Fruit fly (Drosophila melanogaster) whole organism, embryonic: ENCODE measurements around the gene Helz.

ENCODE experiments used
- BEAF-32 ChIP-seq: fragments of 200-800 bp; sonication (Bioruptor generic); optimal IDR thresholded peaks from 3 replicates; lab custom pipeline; 2017; ENCODE audit warnings: missing biosample characterization, missing genetic modification characterization, mild to moderate bottlenecking, moderate library complexity, missing genetic modification reagents
- CG1024 ChIP-seq: fragments of 200-800 bp; sonication (Bioruptor generic); IDR thresholded peaks from 2 replicates; pipeline ENCODE4 v1.3.6; 2022; ENCODE audit warnings: missing biosample characterization, missing genetic modification characterization
- CG11085 ChIP-seq: fragments of 200-800 bp; sonication (Bioruptor generic); IDR thresholded peaks from 2 replicates; pipeline ENCODE4 v1.3.6; 2022; ENCODE audit warnings: missing biosample characterization, missing genetic modification characterization
- CG11093 ChIP-seq: fragments of 200-800 bp; sonication (Bioruptor generic); IDR thresholded peaks from 3 replicates; pipeline ENCODE4 v1.3.6; 2022; ENCODE audit warnings: missing biosample characterization, missing genetic modification characterization
- CG11696 ChIP-seq: fragments of 200-800 bp; sonication (Bioruptor generic); IDR thresholded peaks from 2 replicates; pipeline ENCODE4 v1.3.6; 2022; ENCODE audit warnings: missing biosample characterization, missing genetic modification characterization
- CG12391 ChIP-seq: fragments of 200-800 bp; sonication (Bioruptor generic); optimal IDR thresholded peaks from 3 replicates; lab custom pipeline; 2018; ENCODE audit warnings: missing biosample characterization, mild to moderate bottlenecking, missing genetic modification characterization, moderate library complexity
- CG12744 ChIP-seq: fragments of 200-800 bp; sonication (Bioruptor generic); optimal IDR thresholded peaks from 2 replicates; lab custom pipeline; 2016; ENCODE audit warnings: missing biosample characterization, missing genetic modification characterization
- CG17328 ChIP-seq: fragments of 200-800 bp; sonication (Bioruptor generic); IDR thresholded peaks from 2 replicates; pipeline ENCODE4 v1.3.6; 2022; ENCODE audit warnings: missing biosample characterization, missing genetic modification characterization
- CG17359 ChIP-seq: fragments of 200-800 bp; sonication (Bioruptor generic); optimal IDR thresholded peaks from 3 replicates; lab custom pipeline; 2018; ENCODE audit warnings: missing biosample characterization, mild to moderate bottlenecking, missing genetic modification characterization, moderate library complexity
- CG17912 ChIP-seq: fragments of 200-800 bp; sonication (Bioruptor generic); optimal IDR thresholded peaks from 2 replicates; lab custom pipeline; 2018; ENCODE audit warnings: missing biosample characterization, mild to moderate bottlenecking, missing genetic modification characterization
- CG2199 ChIP-seq: fragments of 200-800 bp; sonication (Bioruptor generic); IDR thresholded peaks from 3 replicates; pipeline ENCODE4 v1.3.6; 2022; ENCODE audit warnings: missing biosample characterization, missing genetic modification characterization
- CG30403 ChIP-seq: fragments of 200-800 bp; sonication (Bioruptor generic); optimal IDR thresholded peaks from 3 replicates; lab custom pipeline; 2016; ENCODE audit warnings: missing biosample characterization, missing genetic modification characterization
- CG32767 ChIP-seq: fragments of 200-800 bp; sonication (Bioruptor generic); IDR thresholded peaks from 2 replicates; pipeline ENCODE4 v1.3.6; 2022; ENCODE audit warnings: missing biosample characterization, missing genetic modification characterization
- CG3281 ChIP-seq: fragments of 200-800 bp; sonication (Bioruptor generic); optimal IDR thresholded peaks from 3 replicates; lab custom pipeline; 2017; ENCODE audit warnings: missing biosample characterization, mild to moderate bottlenecking, missing genetic modification characterization
- CG3407 ChIP-seq: fragments of 200-800 bp; sonication (Bioruptor generic); optimal IDR thresholded peaks from 2 replicates; lab custom pipeline; 2018; ENCODE audit warnings: missing biosample characterization, mild to moderate bottlenecking, missing genetic modification characterization
- CG3847 ChIP-seq: fragments of 200-800 bp; sonication (Bioruptor generic); IDR thresholded peaks from 2 replicates; pipeline ENCODE4 v1.3.6; 2022; ENCODE audit warnings: missing biosample characterization, missing genetic modification characterization
- CG4328 ChIP-seq: fragments of 200-800 bp; sonication (Bioruptor generic); optimal IDR thresholded peaks from 3 replicates; lab custom pipeline; 2017; ENCODE audit warnings: missing biosample characterization, missing genetic modification reagents, missing genetic modification characterization
- CG4617 ChIP-seq: fragments of 200-800 bp; sonication (Bioruptor generic); optimal IDR thresholded peaks from 3 replicates; lab custom pipeline; 2016; ENCODE audit warnings: missing biosample characterization, missing genetic modification characterization, borderline replicate concordance
- CG5180 ChIP-seq: fragments of 200-800 bp; sonication (Bioruptor generic); optimal IDR thresholded peaks from 3 replicates; lab custom pipeline; 2017; ENCODE audit warnings: missing biosample characterization, missing genetic modification characterization, mild to moderate bottlenecking, moderate library complexity, missing genetic modification reagents
- CG6272 ChIP-seq: fragments of 200-800 bp; sonication (Bioruptor generic); IDR thresholded peaks from 2 replicates; pipeline ENCODE4 v1.3.6; 2022; ENCODE audit warnings: missing biosample characterization, missing genetic modification characterization
- CG7372 ChIP-seq: fragments of 200-800 bp; sonication (Bioruptor generic); IDR thresholded peaks from 2 replicates; pipeline ENCODE4 v1.3.6; 2022; ENCODE audit warnings: missing biosample characterization, missing genetic modification characterization
- CG7745 ChIP-seq: fragments of 200-800 bp; sonication (Bioruptor generic); optimal IDR thresholded peaks from 2 replicates; lab custom pipeline; 2018; ENCODE audit warnings: missing biosample characterization, mild to moderate bottlenecking, missing genetic modification characterization, moderate library complexity
- CG7786 ChIP-seq: fragments of 200-800 bp; sonication (Bioruptor generic); optimal IDR thresholded peaks from 2 replicates; lab custom pipeline; 2016; ENCODE audit warnings: missing biosample characterization, missing genetic modification characterization
- CG8359 ChIP-seq: fragments of 200-800 bp; sonication (Bioruptor generic); optimal IDR thresholded peaks from 2 replicates; lab custom pipeline; 2017; ENCODE audit warnings: missing biosample characterization, mild to moderate bottlenecking, missing genetic modification characterization, borderline replicate concordance
- CoRest ChIP-seq: fragments of 200-800 bp; sonication (Bioruptor generic); optimal IDR thresholded peaks from 3 replicates; lab custom pipeline; 2018; ENCODE audit warnings: missing biosample characterization, mild to moderate bottlenecking, missing genetic modification characterization, moderate library complexity
- Eip74EF ChIP-seq, 2 experiments: fragments of 200-800 bp in 1 of 2; fragments of >200 bp in 1 of 2; sonication (Bioruptor generic) in 1 of 2; optimal IDR thresholded peaks; 2 replicates each; lab custom pipeline; 2017 to 2019; ENCODE audit warnings: missing biosample characterization in 2 of 2, missing genetic modification characterization in 2 of 2, mild to moderate bottlenecking in 1 of 2, moderate library complexity in 1 of 2
- Hr3 ChIP-seq: fragments of 200-800 bp; sonication (Bioruptor generic); optimal IDR thresholded peaks from 3 replicates; lab custom pipeline; 2016; ENCODE audit warnings: missing biosample characterization, missing genetic modification characterization
- NC2β ChIP-seq: fragments of 200-800 bp; sonication (Bioruptor generic); optimal IDR thresholded peaks from 2 replicates; lab custom pipeline; 2016; ENCODE audit warnings: missing biosample characterization, missing genetic modification characterization
- NfI ChIP-seq: fragments of 200-800 bp; sonication (Bioruptor generic); optimal IDR thresholded peaks from 3 replicates; lab custom pipeline; 2018; ENCODE audit warnings: missing biosample characterization, mild to moderate bottlenecking, missing genetic modification characterization, moderate library complexity
- Poxn ChIP-seq: fragments of 200-800 bp; sonication (Bioruptor generic); IDR thresholded peaks from 2 replicates; pipeline ENCODE4 v1.3.6; 2022; ENCODE audit warnings: missing biosample characterization, missing genetic modification characterization
- Sin3A ChIP-seq: fragments of >200 bp; optimal IDR thresholded peaks from 2 replicates; lab custom pipeline; 2018
- Trl ChIP-seq, 3 experiments: fragments of >200 bp in 2 of 3; fragments of 200-800 bp in 1 of 3; sonication (Bioruptor generic) in 1 of 3; optimal IDR thresholded peaks; 2 replicates in 1 of 3; 3 replicates in 2 of 3; lab custom pipeline; 2016 to 2017; ENCODE audit warnings: missing biosample characterization in 1 of 3, missing genetic modification characterization in 1 of 3
- az2 ChIP-seq: fragments of 200-800 bp; sonication (Bioruptor generic); optimal IDR thresholded peaks from 3 replicates; lab custom pipeline; 2016; ENCODE audit warnings: missing biosample characterization, missing genetic modification characterization
- chif ChIP-seq, 2 experiments: fragments of 200-800 bp; sonication (Bioruptor generic); optimal IDR thresholded peaks; 3 replicates each; lab custom pipeline; 2016; ENCODE audit warnings: missing biosample characterization in 2 of 2, missing genetic modification characterization in 2 of 2
- dmrt99B ChIP-seq: fragments of 200-800 bp; sonication (Bioruptor generic); optimal IDR thresholded peaks from 2 replicates; lab custom pipeline; 2018; ENCODE audit warnings: missing biosample characterization, mild to moderate bottlenecking, missing genetic modification characterization, moderate library complexity
- dpn ChIP-seq, 2 experiments: fragments of 200-800 bp; sonication (Bioruptor generic); optimal IDR thresholded peaks; 3 replicates each; lab custom pipeline; 2016; ENCODE audit warnings: missing biosample characterization in 2 of 2, missing genetic modification characterization in 2 of 2
- fd3F ChIP-seq: fragments of 200-800 bp; sonication (Bioruptor generic); optimal IDR thresholded peaks from 2 replicates; lab custom pipeline; 2018; ENCODE audit warnings: missing biosample characterization, mild to moderate bottlenecking, missing genetic modification characterization, moderate library complexity
- gcm ChIP-seq: fragments of 200-800 bp; sonication (Bioruptor generic); optimal IDR thresholded peaks from 2 replicates; lab custom pipeline; 2019; ENCODE audit warnings: missing biosample characterization, mild to moderate bottlenecking, missing genetic modification characterization, moderate library complexity
- gsb ChIP-seq: fragments of 200-800 bp; sonication (Bioruptor generic); IDR thresholded peaks from 2 replicates; pipeline ENCODE4 v1.3.6; 2022; ENCODE audit warnings: missing biosample characterization, missing genetic modification characterization
- lab ChIP-seq: fragments of 200-800 bp; sonication (Bioruptor generic); optimal IDR thresholded peaks from 3 replicates; lab custom pipeline; 2017; ENCODE audit warnings: missing biosample characterization, missing genetic modification characterization, mild to moderate bottlenecking, moderate library complexity, missing genetic modification reagents
- nau ChIP-seq: fragments of 200-800 bp; sonication (Bioruptor generic); optimal IDR thresholded peaks from 3 replicates; lab custom pipeline; 2017; ENCODE audit warnings: missing biosample characterization, mild to moderate bottlenecking, missing genetic modification characterization, missing genetic modification reagents
- pfk ChIP-seq: fragments of 200-800 bp; sonication (Bioruptor generic); optimal IDR thresholded peaks from 2 replicates; lab custom pipeline; 2018; ENCODE audit warnings: missing biosample characterization, mild to moderate bottlenecking, missing genetic modification characterization, moderate library complexity
- ranshi ChIP-seq: fragments of 200-800 bp; sonication (Bioruptor generic); IDR thresholded peaks from 2 replicates; pipeline ENCODE4 v1.3.6; 2022; ENCODE audit warnings: missing biosample characterization, missing genetic modification characterization
- ssp ChIP-seq: fragments of 200-800 bp; sonication (Bioruptor generic); IDR thresholded peaks from 2 replicates; pipeline ENCODE4 v1.3.6; 2022; ENCODE audit warnings: missing biosample characterization, missing genetic modification characterization
- tio ChIP-seq: fragments of 200-800 bp; sonication (Bioruptor generic); optimal IDR thresholded peaks from 2 replicates; lab custom pipeline; 2017; ENCODE audit warnings: missing biosample characterization, missing genetic modification characterization, inconsistent platforms
- trem ChIP-seq: fragments of 200-800 bp; optimal IDR thresholded peaks from 3 replicates; lab custom pipeline; 2019; ENCODE audit warnings: missing biosample characterization, mild to moderate bottlenecking, missing genetic modification characterization, moderate library complexity
- unc-4 ChIP-seq: fragments of 200-800 bp; sonication (Bioruptor generic); IDR thresholded peaks from 2 replicates; pipeline ENCODE4 v1.3.6; 2022; ENCODE audit warnings: missing biosample characterization, missing genetic modification characterization; ENCODE audit not compliant: partially characterized antibody
- zen2 ChIP-seq: fragments of 200-800 bp; sonication (Bioruptor generic); IDR thresholded peaks from 3 replicates; pipeline ENCODE4 v1.3.6; 2022; ENCODE audit warnings: missing biosample characterization, missing genetic modification characterization; ENCODE audit not compliant: partially characterized antibody

Gene Helz

DNA sequence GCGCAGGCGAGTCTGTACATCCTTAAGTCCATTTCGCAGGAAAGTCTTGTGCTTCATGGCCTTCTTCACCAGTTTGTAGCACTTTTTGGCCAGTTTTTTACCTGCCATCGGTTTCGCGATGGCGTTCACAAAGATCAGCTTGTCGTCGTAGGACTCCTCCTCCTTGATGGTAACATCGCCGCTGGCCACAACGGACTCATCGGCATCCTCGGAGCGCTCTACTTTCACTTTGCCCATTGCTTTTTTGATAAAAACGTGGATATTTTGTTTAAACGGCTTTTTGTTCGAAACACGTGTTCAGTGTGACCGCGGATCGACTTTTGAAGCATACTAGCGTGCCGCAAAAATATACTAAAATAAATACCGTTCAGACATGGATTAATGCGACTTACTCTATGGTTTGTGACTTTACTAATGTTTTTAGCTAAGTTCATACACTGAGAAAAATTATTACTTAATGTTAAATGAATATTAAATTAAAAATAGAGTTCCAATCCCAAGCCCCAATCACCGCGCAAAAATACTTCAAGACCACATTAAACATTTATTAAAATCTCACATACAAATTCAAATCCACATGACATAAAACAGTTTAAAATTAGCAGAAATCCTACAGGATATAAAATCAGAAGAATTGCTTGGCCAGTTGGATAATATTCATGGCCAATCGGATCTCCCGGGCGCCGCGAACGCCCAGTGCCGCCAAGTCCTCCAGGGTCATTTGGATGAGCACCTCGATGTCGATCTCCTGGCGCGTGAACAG is 12.3 kb downstream of the Helz start, which contains the start of gene NHP2 (continued):
- TF ChIP-seq zen2 (no peak), CG6272 (no peak), az2 (peak; percentile 81), CG12744 (GFP tag; lab: Kevin White, UChicago) (peak; percentile 82), gsb (GFP tag; lab: Robert Waterston, UW) (peak; percentile 66), CG30403 (GFP tag; lab: Kevin White, UChicago) (peak; percentile 90), CG11093 (GFP tag; lab: Robert Waterston, UW) (peak; percentile 42; the same call in 2 of the 3 replicates), BEAF-32 (GFP tag; lab: Kevin White, UChicago) (peak; percentile 47), fd3F (GFP tag; lab: Kevin White, UChicago) (peak; percentile 62), CG3407 (peak; percentile 72), dpn (GFP tag; optimal IDR thresholded peaks at IDR 0.05; lab: Kevin White, UChicago) (peak; percentile 57 to 82), CG8359 (GFP tag; lab: Kevin White, UChicago) (peak; percentile 47), gcm (GFP tag; lab: Kevin White, UChicago) (peak; percentile 86), ssp (GFP tag; lab: Robert Waterston, UW) (peak; percentile 65), CG12391 (tag; lab: Kevin White, UChicago) (peak; percentile 88), NfI (GFP tag; lab: Kevin White, UChicago) (peak; percentile 87), tio (GFP tag; lab: Kevin White, UChicago) (no peak), CG2199 (GFP tag; lab: Robert Waterston, UW) (0 out of 3 replicates have a peak, but pooled peaks have one; percentile 33), Trl (optimal IDR thresholded peaks at IDR 0.05; lab: Kevin White, UChicago) (no peak), Trl (GFP tag; optimal IDR thresholded peaks at IDR 0.05; lab: Kevin White, UChicago) (peak; percentile 22), Poxn (GFP tag; lab: Robert Waterston, UW) (peak; percentile 55), unc-4 (GFP tag; lab: Robert Waterston, UW) (peak; percentile 34), CG11696 (peak; percentile 37; the same call in 1 of the 2 replicates), pfk (no peak), CoRest (tag; lab: Kevin White, UChicago) (peak; percentile 83), CG5180 (GFP tag; lab: Kevin White, UChicago) (no peak), CG4617 (GFP tag; lab: Kevin White, UChicago) (peak; percentile 85), CG17328 (GFP tag; lab: Robert Waterston, UW) (peak; percentile 84), CG7372 (GFP tag; lab: Robert Waterston, UW) (peak; percentile 76), nau (GFP tag; lab: Kevin White, UChicago) (no peak), CG7786 (GFP tag; lab: Kevin White, UChicago) (peak; percentile 59), CG17359 (tag; lab: Kevin White, UChicago) (peak; percentile 83), trem (tag; lab: Kevin White, UChicago) (peak; percentile 88), Hr3 (peak; percentile 82), dmrt99B (tag; lab: Kevin White, UChicago) (no peak), CG3847 (peak; percentile 77), ranshi (peak; percentile 65; the same call in 1 of the 2 replicates), CG32767 (GFP tag; lab: Robert Waterston, UW) (peak; percentile 79), chif (GFP tag; optimal IDR thresholded peaks at IDR 0.05; lab: Kevin White, UChicago) (peak; percentile 48 to 69), lab (GFP tag; lab: Kevin White, UChicago) (no peak), NC2β (peak; percentile 42), CG1024 (peak; percentile 71), Eip74EF (GFP tag; optimal IDR thresholded peaks at IDR 0.05; lab: Kevin White, UChicago) (no peak), CG4328 (GFP tag; lab: Kevin White, UChicago) (peak; percentile 43), CG3281 (GFP tag; lab: Kevin White, UChicago) (peak; percentile 83), CG11085 (GFP tag; lab: Robert Waterston, UW) (peak; percentile 68; the same call in 1 of the 2 replicates), CG17912 (GFP tag; lab: Kevin White, UChicago) (peak; percentile 73), Sin3A (peak; percentile 22), CG7745 (tag; lab: Kevin White, UChicago) (peak; percentile 24)
